Worm (Caenorhabditis elegans) whole organism, L1 larva: ENCODE data around the gene nlp-70.

Experiments used
- ama-1 ChIP-seq: fragments of 150-350 bp; optimal IDR thresholded peaks from 2 replicates; lab custom pipeline; 2014
- sox-4 ChIP-seq: sonication (generic microtip); optimal IDR thresholded peaks from 2 replicates; lab custom pipeline; 2016; ENCODE audit warnings: missing genetic modification characterization, missing compliant biosample characterization

- TF ChIP-seq ama-1 (lab: Kevin White, UChicago) (no peak), sox-4 (tag; lab: Kevin White, UChicago) (no peak)
Observed at ce11 chrV:242518-242917, 30.2 kb downstream of the nlp-70 start, which contains the start of gene R02C2.7.
